Fruit fly (Drosophila melanogaster) whole organism, prepupa: Measurements from ENCODE around the gene CG13625.

Experiments
- Blimp-1 ChIP-seq: fragments of 200-800 bp; sonication (Bioruptor generic); optimal IDR thresholded peaks from 3 replicates; lab custom pipeline; 2017; ENCODE audit warnings: missing biosample characterization, missing genetic modification characterization, mild to moderate bottlenecking, moderate library complexity, missing genetic modification reagents
- CG10669 ChIP-seq: fragments of 200-800 bp; sonication (Bioruptor generic); optimal IDR thresholded peaks from 3 replicates; lab custom pipeline; 2018; ENCODE audit warnings: missing biosample characterization, mild to moderate bottlenecking, missing genetic modification characterization, moderate library complexity
- CG11762 ChIP-seq: fragments of 200-800 bp; sonication (Bioruptor generic); optimal IDR thresholded peaks from 3 replicates; lab custom pipeline; 2016; ENCODE audit warnings: missing biosample characterization, missing genetic modification characterization; ENCODE audit not compliant: insufficient read depth
- CG15336 ChIP-seq: fragments of 200-800 bp; sonication (Bioruptor generic); IDR thresholded peaks from 2 replicates; pipeline ENCODE4 v1.3.6; 2022; ENCODE audit warnings: missing biosample characterization, missing genetic modification characterization
- CG16779 ChIP-seq: fragments of 200-800 bp; sonication (Bioruptor generic); optimal IDR thresholded peaks from 3 replicates; lab custom pipeline; 2017; ENCODE audit warnings: missing biosample characterization, mild to moderate bottlenecking, missing genetic modification characterization
- CG3032 ChIP-seq: fragments of 200-800 bp; optimal IDR thresholded peaks from 2 replicates; lab custom pipeline; 2019; ENCODE audit warnings: missing biosample characterization, mild to moderate bottlenecking, missing genetic modification characterization, moderate library complexity
- CG31627 ChIP-seq: fragments of 200-800 bp; sonication (Bioruptor generic); optimal IDR thresholded peaks from 3 replicates; lab custom pipeline; 2016; ENCODE audit warnings: missing biosample characterization, missing genetic modification characterization
- CG34406 ChIP-seq: fragments of 200-800 bp; sonication (Bioruptor generic); optimal IDR thresholded peaks from 3 replicates; lab custom pipeline; 2016; ENCODE audit warnings: missing biosample characterization, missing genetic modification characterization
- CG4318 ChIP-seq: fragments of 200-800 bp; sonication (Bioruptor generic); optimal IDR thresholded peaks from 3 replicates; lab custom pipeline; 2017; ENCODE audit warnings: missing biosample characterization, mild to moderate bottlenecking, missing genetic modification characterization
- CG6163 ChIP-seq: fragments of 200-800 bp; sonication (Bioruptor generic); IDR thresholded peaks from 3 replicates; pipeline ENCODE4 v1.3.6; 2022; ENCODE audit warnings: missing biosample characterization, missing genetic modification characterization
- CG6792 ChIP-seq: fragments of 200-800 bp; sonication (Bioruptor generic); optimal IDR thresholded peaks from 3 replicates; lab custom pipeline; 2016; ENCODE audit warnings: missing biosample characterization, missing genetic modification characterization
- CG6808 ChIP-seq: fragments of 200-800 bp; sonication (Bioruptor generic); optimal IDR thresholded peaks from 3 replicates; lab custom pipeline; 2017; ENCODE audit warnings: missing biosample characterization, missing genetic modification characterization, mild to moderate bottlenecking, moderate library complexity, missing genetic modification reagents
- CG8319 ChIP-seq: fragments of 200-800 bp; sonication (Bioruptor generic); optimal IDR thresholded peaks from 3 replicates; lab custom pipeline; 2016; ENCODE audit warnings: missing biosample characterization, missing genetic modification characterization
- CG8632 ChIP-seq: fragments of 200-800 bp; sonication (Bioruptor generic); optimal IDR thresholded peaks from 3 replicates; lab custom pipeline; 2016; ENCODE audit warnings: missing biosample characterization, missing genetic modification characterization
- Eip75B ChIP-seq: fragments of 200-800 bp; sonication (Bioruptor generic); optimal IDR thresholded peaks from 3 replicates; lab custom pipeline; 2016; ENCODE audit warnings: missing biosample characterization, missing genetic modification characterization
- Eip78C ChIP-seq: fragments of 200-800 bp; sonication (Bioruptor generic); peaks from one replicate; lab custom pipeline; 2016; ENCODE audit warnings: missing biosample characterization, missing genetic modification characterization
- Ets21C ChIP-seq: fragments of 200-800 bp; sonication (Bioruptor generic); optimal IDR thresholded peaks from 3 replicates; lab custom pipeline; 2016; ENCODE audit warnings: missing biosample characterization, missing genetic modification characterization
- Ets96B ChIP-seq: fragments of 200-800 bp; optimal IDR thresholded peaks from 2 replicates; lab custom pipeline; 2019; ENCODE audit warnings: missing biosample characterization, mild to moderate bottlenecking, missing genetic modification characterization, moderate library complexity
- Gug ChIP-seq: fragments of 200-800 bp; sonication (Bioruptor generic); IDR thresholded peaks from 2 replicates; pipeline ENCODE4 v1.3.6; 2022; ENCODE audit warnings: missing biosample characterization, missing genetic modification characterization
- Hr38 ChIP-seq: sonication (Bioruptor generic); optimal IDR thresholded peaks from 2 replicates; lab custom pipeline; 2016; ENCODE audit warnings: missing biosample characterization, missing genetic modification characterization
- Hr39 ChIP-seq: fragments of 200-800 bp; sonication (Bioruptor generic); optimal IDR thresholded peaks from 2 replicates; lab custom pipeline; 2016; ENCODE audit warnings: missing biosample characterization, missing genetic modification characterization
- Hr4 ChIP-seq: fragments of 200-800 bp; sonication (Bioruptor generic); optimal IDR thresholded peaks from 3 replicates; lab custom pipeline; 2016; ENCODE audit warnings: missing biosample characterization, missing genetic modification characterization
- Lpt ChIP-seq: fragments of 200-800 bp; sonication (Bioruptor generic); optimal IDR thresholded peaks from 3 replicates; lab custom pipeline; 2016; ENCODE audit warnings: missing biosample characterization, missing genetic modification characterization
- Met ChIP-seq: fragments of 200-800 bp; sonication (Bioruptor generic); optimal IDR thresholded peaks from 3 replicates; lab custom pipeline; 2016; ENCODE audit warnings: missing biosample characterization, missing genetic modification characterization
- OdsH ChIP-seq: fragments of 200-800 bp; sonication (Bioruptor generic); optimal IDR thresholded peaks from 3 replicates; lab custom pipeline; 2016; ENCODE audit warnings: missing biosample characterization, missing genetic modification characterization
- Smox ChIP-seq: fragments of 200-800 bp; sonication (Bioruptor generic); optimal IDR thresholded peaks from 3 replicates; lab custom pipeline; 2016; ENCODE audit warnings: missing biosample characterization, missing genetic modification characterization
- Sox102F ChIP-seq: fragments of 200-800 bp; sonication (Bioruptor generic); optimal IDR thresholded peaks from 2 replicates; lab custom pipeline; 2016; ENCODE audit warnings: missing biosample characterization, mild to moderate bottlenecking, missing genetic modification characterization
- acj6 ChIP-seq: fragments of 200-800 bp; sonication (Bioruptor generic); optimal IDR thresholded peaks from 3 replicates; lab custom pipeline; 2016; ENCODE audit warnings: missing biosample characterization, missing genetic modification characterization
- cyc ChIP-seq: fragments of 200-800 bp; sonication (Bioruptor generic); optimal IDR thresholded peaks from 3 replicates; lab custom pipeline; 2016; ENCODE audit warnings: missing biosample characterization, missing genetic modification characterization
- dac ChIP-seq: fragments of 200-800 bp; sonication (Bioruptor generic); optimal IDR thresholded peaks from 2 replicates; lab custom pipeline; 2017; ENCODE audit warnings: missing biosample characterization, mild to moderate bottlenecking, missing genetic modification characterization
- dsx ChIP-seq: fragments of 200-800 bp; optimal IDR thresholded peaks from 3 replicates; lab custom pipeline; 2019; ENCODE audit warnings: missing biosample characterization, mild to moderate bottlenecking, missing genetic modification characterization, moderate library complexity; ENCODE audit not compliant: poor library complexity, severe bottlenecking
- eg ChIP-seq: fragments of 200-800 bp; sonication (Bioruptor generic); IDR thresholded peaks from 3 replicates; pipeline ENCODE4 v1.3.6; 2022; ENCODE audit warnings: missing biosample characterization, missing genetic modification characterization
- esn ChIP-seq: fragments of 200-800 bp; sonication (Bioruptor generic); optimal IDR thresholded peaks from 2 replicates; lab custom pipeline; 2016; ENCODE audit warnings: missing biosample characterization, mild to moderate bottlenecking, missing genetic modification characterization, moderate library complexity
- fd59A ChIP-seq: fragments of 200-800 bp; sonication (Bioruptor generic); optimal IDR thresholded peaks from 2 replicates; lab custom pipeline; 2017; ENCODE audit warnings: missing biosample characterization, mild to moderate bottlenecking, missing genetic modification characterization, missing genetic modification reagents
- fkh ChIP-seq: fragments of 200-800 bp; sonication (Bioruptor generic); optimal IDR thresholded peaks from 3 replicates; lab custom pipeline; 2017; ENCODE audit warnings: missing biosample characterization, mild to moderate bottlenecking, missing genetic modification characterization, moderate library complexity
- pdm3 ChIP-seq: fragments of 200-800 bp; sonication (Bioruptor generic); optimal IDR thresholded peaks from 3 replicates; lab custom pipeline; 2016; ENCODE audit warnings: missing biosample characterization, missing genetic modification characterization
- spab ChIP-seq: fragments of 200-800 bp; sonication (Bioruptor generic); optimal IDR thresholded peaks from 2 replicates; lab custom pipeline; 2017; ENCODE audit warnings: missing biosample characterization, mild to moderate bottlenecking, missing genetic modification characterization, missing genetic modification reagents
- ss ChIP-seq, 2 experiments: fragments of 200-800 bp; sonication (Bioruptor generic); optimal IDR thresholded peaks; 2 replicates in 1 of 2; 3 replicates in 1 of 2; lab custom pipeline; 2017 to 2018; ENCODE audit warnings: mild to moderate bottlenecking in 2 of 2, missing biosample characterization in 2 of 2, missing genetic modification characterization in 2 of 2, moderate library complexity in 1 of 2
- svp ChIP-seq: fragments of 200-800 bp; sonication (Bioruptor generic); peaks from one replicate; lab custom pipeline; 2016; ENCODE audit warnings: missing biosample characterization, missing genetic modification characterization
- vri ChIP-seq: fragments of 200-800 bp; sonication (Bioruptor generic); optimal IDR thresholded peaks from 3 replicates; lab custom pipeline; 2016; ENCODE audit warnings: missing biosample characterization, mild to moderate bottlenecking, missing genetic modification characterization

The CG13625 gene

DNA sequence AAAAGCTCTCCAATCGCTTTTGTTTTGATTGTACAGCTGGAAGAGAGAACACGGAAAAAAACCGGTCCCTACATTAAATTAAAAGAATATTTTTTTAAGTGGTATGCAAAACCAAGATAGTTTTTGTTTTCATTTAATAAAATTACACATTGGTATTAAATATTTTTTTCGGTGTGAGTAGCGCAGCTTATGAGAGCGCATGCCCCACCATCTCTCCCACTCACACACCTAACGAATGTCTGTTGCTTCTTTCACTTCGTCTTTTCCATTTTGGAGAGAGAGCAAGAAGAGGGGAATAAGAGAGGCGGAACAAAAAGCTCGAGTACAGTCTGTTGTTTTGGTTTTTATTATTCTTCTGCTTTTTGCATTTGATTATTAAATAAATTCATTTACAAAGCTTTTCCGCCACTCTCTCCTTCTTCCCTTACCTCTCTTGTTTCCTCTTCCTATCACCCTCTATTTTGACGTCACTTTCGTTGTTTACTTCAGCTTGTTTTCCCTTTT is 12.4 kb downstream of the CG13625 start (continued):
- TF ChIP-seq CG6163 (GFP tag; lab: Robert Waterston, UW) = peak; percentile 100
- peak; percentile 98 for TF ChIP-seq OdsH
- TF ChIP-seq pdm3 (GFP tag; lab: Kevin White, UChicago) = peak; percentile 99
- TF ChIP-seq Smox (GFP tag; lab: Kevin White, UChicago) = peak; percentile 99
- TF ChIP-seq Eip75B (GFP tag; lab: Kevin White, UChicago) = peak; percentile 99
- TF ChIP-seq fd59A = peak; percentile 92
- TF ChIP-seq Ets96B (tag; lab: Kevin White, UChicago) = peak; percentile 97
- peak; percentile 99 for TF ChIP-seq vri (GFP tag; lab: Kevin White, UChicago)
- TF ChIP-seq dac (GFP tag; lab: Kevin White, UChicago) = peak; percentile 94
- TF ChIP-seq ss (GFP tag; optimal IDR thresholded peaks at IDR 0.05; lab: Kevin White, UChicago) = peak; percentile 86 to 95
- TF ChIP-seq Hr38 = peak; percentile 62
- TF ChIP-seq dsx = peak; percentile 95
- TF ChIP-seq Met = peak; percentile 99
- peak; percentile 96 for TF ChIP-seq CG3032 (tag; lab: Kevin White, UChicago)
- peak; percentile 99 for TF ChIP-seq Sox102F
- peak; percentile 96 for TF ChIP-seq Ets21C (GFP tag; lab: Kevin White, UChicago)
- peak; percentile 93 for TF ChIP-seq CG4318 (GFP tag; lab: Kevin White, UChicago)
- peak; percentile 99 for TF ChIP-seq Lpt (GFP tag; lab: Kevin White, UChicago)
- peak; percentile 99 for TF ChIP-seq CG34406 (GFP tag; lab: Kevin White, UChicago)
- peak; percentile 96 for TF ChIP-seq CG8319 (GFP tag; lab: Kevin White, UChicago)
- TF ChIP-seq svp (GFP tag; lab: Kevin White, UChicago) = peak; percentile 100

DNA sequence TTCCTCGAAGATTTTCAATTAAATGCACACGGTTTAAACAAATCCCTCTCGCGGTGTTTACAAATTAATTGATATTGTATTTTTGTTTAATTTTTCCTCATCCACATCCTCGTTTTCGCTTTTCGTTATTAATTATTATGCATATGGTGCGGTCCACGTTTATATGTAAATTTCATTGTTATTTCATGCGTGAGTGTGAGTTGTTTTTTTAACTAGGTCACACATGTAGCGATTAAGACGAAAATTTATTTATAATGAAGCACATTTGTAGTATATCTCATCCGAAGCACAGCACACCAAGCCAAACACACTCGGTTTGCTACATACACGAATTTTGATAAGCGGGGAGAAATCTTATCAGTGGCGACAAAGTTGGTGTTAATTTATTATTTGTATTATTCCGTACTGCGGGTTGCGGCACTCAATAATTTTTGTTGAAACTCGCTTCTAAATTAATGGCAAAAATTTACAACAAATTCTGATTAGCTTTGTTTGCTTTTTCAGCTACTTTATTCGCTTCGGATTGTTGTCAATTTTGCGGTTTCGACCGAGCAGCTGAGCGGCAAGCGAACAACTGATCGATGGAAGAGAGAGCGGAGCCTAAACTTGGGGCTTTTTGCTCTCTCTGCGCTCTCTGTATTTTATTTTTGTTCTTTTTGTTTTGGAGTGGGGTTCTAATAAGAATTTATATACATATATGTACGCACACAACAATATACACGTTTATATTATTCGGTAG is 13.4 kb downstream of the CG13625 start:
- TF ChIP-seq CG6808 (GFP tag; lab: Kevin White, UChicago) (no peak), CG15336 (peak; percentile 28; the same call in 1 of the 2 replicates), svp (GFP tag; lab: Kevin White, UChicago) (peak; percentile 87), CG6163 (GFP tag; lab: Robert Waterston, UW) (peak; percentile 66; the same call in 2 of the 3 replicates), Hr4 (GFP tag; lab: Kevin White, UChicago) (no peak), eg (GFP tag; lab: Robert Waterston, UW) (peak; percentile 19; the same call in 1 of the 3 replicates), vri (GFP tag; lab: Kevin White, UChicago) (peak; percentile 75), fkh (GFP tag; lab: Kevin White, UChicago) (peak; percentile 59), dsx (peak; percentile 29)
- TF ChIP-seq, all 60 proteins: peak for 7

DNA sequence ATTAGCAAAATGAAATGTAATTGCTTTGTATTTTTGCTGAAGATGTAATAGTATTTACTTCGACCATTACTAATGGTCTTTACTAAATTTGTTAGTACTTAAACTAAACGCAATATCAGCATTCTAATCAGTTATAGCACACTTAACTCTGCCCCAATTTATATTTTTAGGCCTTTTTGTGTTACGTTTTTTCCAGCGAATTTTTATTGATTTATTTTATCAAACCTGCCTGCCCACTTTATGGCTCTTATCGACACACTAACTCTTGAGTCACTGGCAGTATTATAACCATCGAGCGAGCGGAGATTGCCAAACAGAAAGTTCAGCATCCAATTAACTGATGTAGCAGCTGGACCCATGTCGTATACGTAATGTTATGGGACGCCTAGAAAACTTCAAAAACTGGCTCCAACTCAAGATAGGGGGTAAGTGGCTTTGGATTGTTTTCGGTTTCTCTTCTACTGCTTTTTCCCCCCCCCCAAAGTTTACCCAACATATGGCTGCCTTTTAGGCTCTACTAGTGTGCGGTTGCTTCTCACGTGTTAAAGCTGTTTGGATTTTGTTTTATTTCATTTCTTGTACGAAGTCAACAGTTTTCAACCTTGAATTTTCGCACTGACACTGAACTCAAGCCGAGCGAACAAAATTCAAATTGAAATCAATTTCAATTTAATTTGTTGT is 15.2 kb downstream of the CG13625 start:
- TF ChIP-seq pdm3 (GFP tag; lab: Kevin White, UChicago) (no peak), CG11762 (GFP tag; lab: Kevin White, UChicago) (no peak), esn (GFP tag; lab: Kevin White, UChicago) (no peak), dsx (no peak), CG10669 (GFP tag; lab: Kevin White, UChicago) (no peak), CG34406 (GFP tag; lab: Kevin White, UChicago) (no peak), cyc (GFP tag; lab: Kevin White, UChicago) (no peak), Smox (GFP tag; lab: Kevin White, UChicago) (no peak)
- TF ChIP-seq, all 60 proteins: peak for 0

DNA sequence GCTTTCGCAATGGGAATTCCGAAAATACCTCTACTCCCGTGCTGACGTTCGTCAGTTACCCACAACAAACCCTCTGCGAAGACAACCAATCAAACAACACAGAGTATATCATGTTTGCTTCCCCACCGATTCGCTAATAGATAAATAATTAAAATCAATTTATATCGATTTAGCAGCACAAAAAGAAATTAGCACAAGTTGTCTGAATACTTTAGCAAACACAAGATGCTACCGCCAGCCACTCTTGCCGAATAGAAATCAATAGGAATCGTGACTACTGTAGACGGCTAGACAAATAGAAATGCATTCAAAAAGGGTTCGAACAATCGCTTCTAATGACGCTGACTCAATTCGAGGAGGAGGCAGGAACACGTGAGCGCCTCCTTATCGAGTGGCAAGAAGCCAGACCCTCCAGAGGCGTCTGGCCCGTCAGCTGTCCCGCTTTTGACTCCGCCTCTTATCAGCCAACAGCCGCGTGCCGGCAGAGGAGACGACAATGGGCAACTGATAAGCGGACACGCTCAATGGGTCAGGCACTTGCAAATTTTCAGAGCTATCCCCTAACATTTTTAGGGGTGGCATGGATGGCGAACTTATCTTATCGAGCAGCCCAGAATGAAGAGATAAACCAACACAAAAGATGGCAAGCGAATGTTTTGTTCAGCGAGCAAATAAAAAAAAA is 16.6 kb downstream of the CG13625 start:
- TF ChIP-seq CG16779 (tag; lab: Kevin White, UChicago) = no peak
- TF ChIP-seq dsx = no peak
- no peak for TF ChIP-seq CG8319 (GFP tag; lab: Kevin White, UChicago)
- TF ChIP-seq Eip78C (GFP tag; lab: Kevin White, UChicago) = peak; percentile 33
- TF ChIP-seq OdsH = no peak
- no peak for TF ChIP-seq acj6 (GFP tag; lab: Kevin White, UChicago)
- no peak for TF ChIP-seq CG6808 (GFP tag; lab: Kevin White, UChicago)
- no peak for TF ChIP-seq pdm3 (GFP tag; lab: Kevin White, UChicago)
- no peak for TF ChIP-seq spab (GFP tag; lab: Kevin White, UChicago)
- no peak for TF ChIP-seq Gug (GFP tag; lab: Robert Waterston, UW)
- no peak for TF ChIP-seq CG6163 (GFP tag; lab: Robert Waterston, UW)
- no peak for TF ChIP-seq CG6792 (GFP tag; lab: Kevin White, UChicago)
- no peak for TF ChIP-seq Blimp-1 (GFP tag; lab: Kevin White, UChicago)
- no peak for TF ChIP-seq Hr39 (GFP tag; lab: Kevin White, UChicago)
- no peak for TF ChIP-seq CG8632 (GFP tag; lab: Kevin White, UChicago)
- TF ChIP-seq CG3032 (tag; lab: Kevin White, UChicago) = no peak
- no peak for TF ChIP-seq CG31627 (GFP tag; lab: Kevin White, UChicago)
